Worm (Caenorhabditis elegans) whole organism, L1 larva: ENCODE data around the gene ttll-4.
A peak's percentile ranks its signal among the peaks of the same experiment; 100 is the strongest.

ENCODE experiments used
- C16A3.4 ChIP-seq: fragments of 150-350 bp; optimal IDR thresholded peaks from 2 replicates; lab custom pipeline; 2014; ENCODE audit warnings: missing biosample characterization, missing genetic modification characterization
- C34B4.2 ChIP-seq: sonication (generic microtip); optimal IDR thresholded peaks from 2 replicates; lab custom pipeline; 2017; ENCODE audit warnings: mild to moderate bottlenecking, missing genetic modification characterization, missing compliant biosample characterization
- F16B12.6 ChIP-seq: fragments of 150-350 bp; optimal IDR thresholded peaks from 2 replicates; lab custom pipeline; 2014; ENCODE audit warnings: missing biosample characterization, missing genetic modification characterization
- Y116A8C.19 ChIP-seq: sonication (generic microtip); optimal IDR thresholded peaks from 2 replicates; lab custom pipeline; 2016; ENCODE audit warnings: missing compliant biosample characterization, missing genetic modification characterization, borderline replicate concordance
- blmp-1 ChIP-seq: fragments of 150-350 bp; optimal IDR thresholded peaks from 2 replicates; lab custom pipeline; 2014; ENCODE audit warnings: missing biosample characterization, missing genetic modification characterization
- ceh-63 ChIP-seq: fragments of 200-800 bp; sonication (Bioruptor generic); optimal IDR thresholded peaks from 2 replicates; lab custom pipeline; 2018; ENCODE audit warnings: mild to moderate bottlenecking, missing genetic modification characterization, missing compliant biosample characterization
- ceh-82 ChIP-seq, 3 experiments: fragments of 150-350 bp in 1 of 3; sonication (generic microtip) in 2 of 3; optimal IDR thresholded peaks; 2 replicates each; lab custom pipeline; 2014 to 2017; ENCODE audit warnings: missing biosample characterization in 3 of 3, missing genetic modification characterization in 3 of 3
- dpl-1 ChIP-seq, 3 experiments: fragments of 150-350 bp in 2 of 3; sonication (generic microtip) in 1 of 3; optimal IDR thresholded peaks; 2 replicates each; lab custom pipeline; 2014 to 2017; ENCODE audit warnings: missing biosample characterization in 3 of 3, missing genetic modification characterization in 3 of 3, missing genetic modification reagents in 3 of 3
- dsc-1 ChIP-seq: sonication (generic microtip); optimal IDR thresholded peaks from 2 replicates; lab custom pipeline; 2016; ENCODE audit warnings: mild to moderate bottlenecking, missing genetic modification characterization, missing compliant biosample characterization
- efl-1 ChIP-seq, 4 experiments: fragments of 150-350 bp; optimal IDR thresholded peaks in 3 of 4; peaks in 1 of 4; 1 replicate in 1 of 4; 2 replicates in 3 of 4; lab custom pipeline; 2014; ENCODE audit warnings: missing biosample characterization in 2 of 4, missing genetic modification characterization in 2 of 4, missing genetic modification reagents in 2 of 4
- egl-27 ChIP-seq, 2 experiments: fragments of 150-350 bp in 1 of 2; sonication (generic microtip); optimal IDR thresholded peaks; 3 replicates each; lab custom pipeline; 2017 to 2018; ENCODE audit warnings: missing biosample characterization in 2 of 2, missing genetic modification characterization in 2 of 2, missing genetic modification reagents in 2 of 2
- elt-2 ChIP-seq: sonication (generic microtip); optimal IDR thresholded peaks from 2 replicates; lab custom pipeline; 2016; ENCODE audit warnings: missing genetic modification characterization, mild to moderate bottlenecking, inconsistent platforms, missing compliant biosample characterization, missing genetic modification reagents
- elt-3 ChIP-seq, 6 experiments: fragments of 150-350 bp in 1 of 6; sonication (generic microtip); optimal IDR thresholded peaks; 2 replicates each; lab custom pipeline; 2017 to 2018; ENCODE audit warnings: missing biosample characterization in 6 of 6, missing genetic modification characterization in 6 of 6, inconsistent platforms in 1 of 6
- ets-5 ChIP-seq: fragments of 200-800 bp; sonication (Bioruptor generic); IDR thresholded peaks from 2 replicates; pipeline ENCODE4 v1.3.6; 2022; ENCODE audit warnings: missing genetic modification characterization, missing compliant biosample characterization
- fkh-10 ChIP-seq: sonication (generic microtip); optimal IDR thresholded peaks from 2 replicates; lab custom pipeline; 2017; ENCODE audit warnings: missing biosample characterization, missing genetic modification reagents, missing genetic modification characterization
- fkh-8 ChIP-seq: sonication (generic microtip); optimal IDR thresholded peaks from 2 replicates; lab custom pipeline; 2016; ENCODE audit warnings: mild to moderate bottlenecking, missing genetic modification characterization, missing compliant biosample characterization
- fos-1 ChIP-seq: fragments of 150-350 bp; optimal IDR thresholded peaks from 2 replicates; lab custom pipeline; 2014; ENCODE audit warnings: missing biosample characterization, missing genetic modification characterization
- hlh-17 ChIP-seq: fragments of 200-800 bp; sonication (Bioruptor generic); optimal IDR thresholded peaks from 2 replicates; lab custom pipeline; 2018; ENCODE audit warnings: missing genetic modification characterization, mild to moderate bottlenecking, missing compliant biosample characterization, moderate library complexity, borderline replicate concordance
- hpl-2 ChIP-seq: fragments of 150-350 bp; optimal IDR thresholded peaks from 2 replicates; lab custom pipeline; 2014; ENCODE audit warnings: missing biosample characterization, missing genetic modification reagents, missing genetic modification characterization
- isw-1 ChIP-seq: fragments of 200-800 bp; sonication (Bioruptor generic); IDR thresholded peaks from 2 replicates; pipeline ENCODE4 v1.3.6; 2022; ENCODE audit warnings: missing genetic modification characterization, missing compliant biosample characterization
- lin-14 ChIP-seq: fragments of 200-800 bp; sonication (Bioruptor generic); optimal IDR thresholded peaks from 2 replicates; lab custom pipeline; 2018; ENCODE audit warnings: mild to moderate bottlenecking, missing genetic modification characterization, moderate library complexity, missing compliant biosample characterization
- lin-35 ChIP-seq, 2 experiments: fragments of 150-350 bp; optimal IDR thresholded peaks; 2 replicates each; lab custom pipeline; 2014; ENCODE audit warnings: missing biosample characterization in 2 of 2, missing genetic modification characterization in 2 of 2, missing genetic modification reagents in 2 of 2
- lir-3 ChIP-seq: sonication (generic microtip); optimal IDR thresholded peaks from 2 replicates; lab custom pipeline; 2016; ENCODE audit warnings: mild to moderate bottlenecking, missing genetic modification characterization, moderate library complexity, missing compliant biosample characterization; ENCODE audit not compliant: poor library complexity
- lsy-2 ChIP-seq, 2 experiments: fragments of 150-350 bp; optimal IDR thresholded peaks; 2 replicates each; lab custom pipeline; 2014; ENCODE audit warnings: missing biosample characterization in 2 of 2, missing genetic modification characterization in 2 of 2
- mab-9 ChIP-seq: fragments of 200-800 bp; sonication (Bioruptor generic); IDR thresholded peaks from 2 replicates; pipeline ENCODE4 v1.3.6; 2022; ENCODE audit warnings: missing genetic modification reagents, missing genetic modification characterization, missing compliant biosample characterization
- mef-2 ChIP-seq: fragments of 150-350 bp; optimal IDR thresholded peaks from 2 replicates; lab custom pipeline; 2014; ENCODE audit warnings: missing biosample characterization, missing genetic modification characterization
- mep-1 ChIP-seq: fragments of 150-350 bp; optimal IDR thresholded peaks from 2 replicates; lab custom pipeline; 2014; ENCODE audit warnings: missing biosample characterization, missing genetic modification characterization
- nhr-11 ChIP-seq: fragments of 150-350 bp; optimal IDR thresholded peaks from 2 replicates; lab custom pipeline; 2014; ENCODE audit warnings: missing biosample characterization, missing genetic modification characterization
- nhr-19 ChIP-seq: fragments of 200-800 bp; sonication (Bioruptor generic); conservative IDR thresholded peaks from 2 replicates; pipeline ENCODE4 v1.3.6; 2022; ENCODE audit warnings: missing genetic modification characterization, missing compliant biosample characterization
- nhr-71 ChIP-seq: sonication (generic microtip); optimal IDR thresholded peaks from 2 replicates; lab custom pipeline; 2016; ENCODE audit warnings: mild to moderate bottlenecking, missing genetic modification characterization, moderate library complexity, missing compliant biosample characterization
- nhr-77 ChIP-seq: fragments of 150-350 bp; optimal IDR thresholded peaks from 2 replicates; lab custom pipeline; 2014; ENCODE audit warnings: missing biosample characterization, missing genetic modification characterization
- pax-3 ChIP-seq: fragments of 200-800 bp; sonication (Bioruptor generic); optimal IDR thresholded peaks from 2 replicates; lab custom pipeline; 2018; ENCODE audit warnings: mild to moderate bottlenecking, missing genetic modification characterization, moderate library complexity, missing compliant biosample characterization
- rnt-1 ChIP-seq: sonication (generic microtip); optimal IDR thresholded peaks from 2 replicates; lab custom pipeline; 2016; ENCODE audit warnings: mild to moderate bottlenecking, missing genetic modification characterization, moderate library complexity, missing compliant biosample characterization
- snu-23 ChIP-seq: sonication (generic microtip); optimal IDR thresholded peaks from 2 replicates; lab custom pipeline; 2016; ENCODE audit warnings: missing genetic modification characterization, missing compliant biosample characterization
- swsn-7 ChIP-seq: sonication (generic microtip); optimal IDR thresholded peaks from 2 replicates; lab custom pipeline; 2016; ENCODE audit warnings: missing genetic modification characterization, missing compliant biosample characterization
- tbx-2 ChIP-seq: sonication (generic microtip); optimal IDR thresholded peaks from 2 replicates; lab custom pipeline; 2016; ENCODE audit warnings: missing genetic modification characterization, missing compliant biosample characterization
- zip-4 ChIP-seq: fragments of 200-800 bp; sonication (Bioruptor generic); optimal IDR thresholded peaks from 2 replicates; lab custom pipeline; 2018; ENCODE audit warnings: mild to moderate bottlenecking, missing genetic modification characterization, moderate library complexity, missing compliant biosample characterization
- ztf-11 ChIP-seq, 2 experiments: sonication (generic microtip); optimal IDR thresholded peaks; 2 replicates each; lab custom pipeline; 2016 to 2017; ENCODE audit warnings: missing genetic modification characterization in 2 of 2, missing biosample characterization in 1 of 2, missing compliant biosample characterization in 1 of 2
- ztf-4 ChIP-seq: fragments of 150-350 bp; optimal IDR thresholded peaks from 2 replicates; lab custom pipeline; 2014; ENCODE audit warnings: missing biosample characterization, missing genetic modification characterization

Gene ttll-4

DNA sequence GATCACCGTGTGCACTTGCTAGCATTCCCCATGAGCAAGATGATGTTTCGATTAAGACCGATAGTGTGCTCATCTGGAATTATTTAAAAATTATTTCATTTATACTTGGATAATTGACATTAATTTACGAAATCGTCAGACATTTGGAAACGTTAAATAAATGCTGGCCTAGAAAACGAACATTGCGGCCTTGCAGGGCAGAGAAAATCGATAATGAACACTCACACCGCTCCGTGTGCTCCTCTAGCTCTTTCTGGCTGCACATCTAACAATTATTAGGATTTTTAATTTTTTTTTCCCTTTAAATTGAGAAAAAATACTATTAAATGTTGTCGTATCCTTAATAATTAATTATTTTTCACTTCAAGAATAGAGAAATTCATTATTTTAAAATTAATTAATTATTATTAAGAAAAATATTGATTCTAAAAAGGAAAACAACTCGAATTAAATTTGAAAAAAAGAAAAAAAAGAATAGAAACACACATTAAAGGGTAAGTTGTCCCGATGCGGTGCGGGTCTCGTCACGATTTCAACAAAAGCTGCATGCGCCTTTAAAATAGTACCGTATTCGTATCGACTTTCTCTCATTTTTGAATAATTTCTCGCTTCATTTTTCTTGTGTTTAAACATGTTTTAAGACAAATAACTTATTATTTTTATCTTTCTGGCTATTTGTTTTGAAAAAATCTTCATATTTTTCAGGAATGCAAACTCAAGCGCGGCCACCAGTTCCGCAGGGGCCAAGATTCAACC lies 3.7 kb upstream of the ttll-4 start, which contains the start of the genes gtf-2H3 and ham-3:
TSS of gene gtf-2H3 (minus strand) at position 73 of the 756 bp plus-strand sequence.
TSS of gene ham-3 (plus strand) at position 706 of the 756 bp plus-strand sequence.
- peak; percentile 13 to 28 for TF ChIP-seq efl-1 (optimal IDR thresholded peaks at IDR 0.05; lab: Kevin White, UChicago)
- TF ChIP-seq efl-1 (GFP tag; optimal IDR thresholded peaks at IDR 0.05 in 1 of 2; lab: Kevin White, UChicago) = peak; percentile 3 to 35
- TF ChIP-seq ceh-63 = no peak
- peak; percentile 32 for TF ChIP-seq lir-3 (tag; lab: Kevin White, UChicago)
- TF ChIP-seq ceh-82 (tag; optimal IDR thresholded peaks at IDR 0.05; lab: Kevin White, UChicago) = peak in 1 of 3 experiments; percentile 15
- peak; percentile 6 for TF ChIP-seq dsc-1 (tag; lab: Kevin White, UChicago)
- TF ChIP-seq ztf-11 (tag; optimal IDR thresholded peaks at IDR 0.05; lab: Kevin White, UChicago) = peak in 1 of 2 experiments; percentile 6
- no peak for TF ChIP-seq swsn-7
- no peak for TF ChIP-seq lin-35 (GFP tag; optimal IDR thresholded peaks at IDR 0.05; lab: Kevin White, UChicago)
- TF ChIP-seq lsy-2 (tag; optimal IDR thresholded peaks at IDR 0.05; lab: Kevin White, UChicago) = peak in 1 of 2 experiments; percentile 28
- no peak for TF ChIP-seq nhr-11
- peak; percentile 59 for TF ChIP-seq lin-14 (GFP tag; lab: Kevin White, UChicago)
- peak; percentile 15 for TF ChIP-seq F16B12.6 (tag; lab: Kevin White, UChicago)
- TF ChIP-seq rnt-1 (tag; lab: Kevin White, UChicago) = peak; percentile 19
- TF ChIP-seq mep-1 (tag; lab: Kevin White, UChicago) = peak; percentile 2
- TF ChIP-seq, all 84 proteins: peak for 10

DNA sequence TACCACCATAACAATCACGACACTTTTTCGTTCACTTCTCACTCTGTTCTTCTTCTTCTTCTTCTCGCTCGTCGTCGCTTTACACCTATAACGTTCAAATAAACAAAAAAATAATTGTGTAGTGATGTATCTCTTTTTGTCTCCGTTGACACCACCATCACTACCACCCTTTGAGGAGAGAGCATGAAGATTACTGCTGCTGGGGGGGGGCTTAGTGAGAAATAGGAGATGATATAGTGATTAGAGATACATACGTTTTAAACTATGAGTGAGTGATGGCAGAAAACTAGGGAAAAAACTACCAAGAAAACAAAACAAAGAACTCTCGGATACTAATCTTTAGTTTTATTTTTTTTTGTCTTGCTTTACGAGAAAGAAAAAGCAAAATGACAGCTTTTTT lies 2.4 kb downstream of the ttll-4 start:
- TF ChIP-seq egl-27 (tag; optimal IDR thresholded peaks at IDR 0.05; lab: Kevin White, UChicago) (no peak), elt-2 (tag; lab: Kevin White, UChicago) (no peak), lsy-2 (tag; optimal IDR thresholded peaks at IDR 0.05; lab: Kevin White, UChicago) (peak; percentile 15 to 46), ceh-63 (no peak), snu-23 (peak; percentile 33), blmp-1 (tag; lab: Kevin White, UChicago) (no peak), ets-5 (GFP tag; lab: Robert Waterston, UW) (no peak), rnt-1 (tag; lab: Kevin White, UChicago) (peak; percentile 33), lin-35 (GFP tag; optimal IDR thresholded peaks at IDR 0.05; lab: Kevin White, UChicago) (no peak), zip-4 (no peak), mef-2 (tag; lab: Kevin White, UChicago) (no peak), mep-1 (tag; lab: Kevin White, UChicago) (no peak), C16A3.4 (no peak), nhr-19 (GFP tag; lab: Robert Waterston, UW) (0 out of 2 replicates have a peak, but pooled peaks have one; percentile 6), hlh-17 (no peak), nhr-71 (tag; lab: Kevin White, UChicago) (peak; percentile 42), lin-14 (GFP tag; lab: Kevin White, UChicago) (peak; percentile 75), ztf-4 (tag; lab: Kevin White, UChicago) (no peak)
- TF ChIP-seq, all 84 proteins: peak for 6

DNA sequence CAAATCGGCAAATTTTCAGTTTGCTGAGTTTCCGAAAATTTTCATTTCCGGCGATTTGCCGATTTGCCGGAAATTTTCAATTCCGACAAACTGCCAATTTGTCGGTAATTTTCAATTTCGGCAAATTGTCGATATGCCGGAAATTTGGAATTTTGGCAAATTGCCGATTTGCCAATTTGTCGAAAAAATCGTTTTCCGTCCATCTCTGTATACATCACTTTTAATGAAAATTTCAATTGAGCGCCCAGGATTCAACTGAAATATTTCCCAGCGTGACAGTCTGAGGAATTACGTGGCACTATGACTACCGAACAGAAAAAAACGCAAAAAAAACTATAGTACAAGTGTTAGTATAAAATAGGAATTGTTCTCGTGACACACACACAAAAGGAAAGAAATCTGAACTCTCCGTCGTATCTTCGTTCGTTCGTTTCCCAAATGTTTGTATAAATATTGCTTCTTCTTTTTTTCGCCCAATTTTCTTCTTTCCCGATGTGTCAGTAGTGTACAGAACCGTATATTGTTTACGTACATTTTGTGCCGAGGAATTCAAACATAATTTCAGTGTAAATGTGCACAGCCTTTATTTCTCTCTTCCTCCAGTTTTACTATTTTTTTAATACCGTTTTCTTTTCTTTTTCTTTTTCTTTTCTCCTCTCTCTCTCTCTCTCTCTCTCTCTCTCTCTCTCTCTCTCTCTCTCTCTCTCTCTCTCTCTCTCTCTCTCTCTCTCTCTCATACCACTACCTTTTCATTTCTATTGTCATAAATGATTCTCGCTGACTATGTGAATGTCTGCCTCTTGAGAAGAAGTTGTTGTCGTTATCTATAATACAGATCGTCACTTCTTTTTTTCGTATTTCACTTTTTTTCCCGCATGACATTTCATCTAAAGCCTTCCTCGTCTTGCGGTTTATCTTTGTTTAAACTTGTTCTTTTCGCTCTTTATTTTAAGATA lies 8.8 kb downstream of the ttll-4 start:
- TF ChIP-seq snu-23 (no peak), nhr-71 (tag; lab: Kevin White, UChicago) (no peak), mep-1 (tag; lab: Kevin White, UChicago) (peak; percentile 20), mab-9 (GFP tag; lab: Robert Waterston, UW) (no peak), F16B12.6 (tag; lab: Kevin White, UChicago) (no peak), hpl-2 (GFP tag; lab: Kevin White, UChicago) (no peak), fkh-10 (no peak), swsn-7 (no peak), tbx-2 (no peak), pax-3 (tag; lab: Kevin White, UChicago) (peak; percentile 20), dpl-1 (GFP tag; optimal IDR thresholded peaks at IDR 0.05; lab: Kevin White, UChicago) (no peak), isw-1 (GFP tag; lab: Robert Waterston, UW) (no peak), elt-2 (tag; lab: Kevin White, UChicago) (peak; percentile 57), fkh-8 (tag; lab: Kevin White, UChicago) (no peak), elt-3 (tag; optimal IDR thresholded peaks at IDR 0.05; lab: Kevin White, UChicago) (peak in 2 of 6 experiments; percentile 13 to 37), Y116A8C.19 (tag; lab: Kevin White, UChicago) (no peak), efl-1 (optimal IDR thresholded peaks at IDR 0.05; lab: Kevin White, UChicago) (peak; percentile 34 to 35), efl-1 (GFP tag; optimal IDR thresholded peaks at IDR 0.05 in 1 of 2; lab: Kevin White, UChicago) (peak in 1 of 2 experiments; percentile 91), ztf-11 (tag; optimal IDR thresholded peaks at IDR 0.05; lab: Kevin White, UChicago) (no peak), ceh-82 (tag; optimal IDR thresholded peaks at IDR 0.05; lab: Kevin White, UChicago) (no peak), nhr-77 (no peak), C34B4.2 (tag; lab: Kevin White, UChicago) (no peak), fos-1 (tag; lab: Kevin White, UChicago) (no peak), nhr-11 (no peak), lin-14 (GFP tag; lab: Kevin White, UChicago) (peak; percentile 65), lin-35 (GFP tag; optimal IDR thresholded peaks at IDR 0.05; lab: Kevin White, UChicago) (peak in 1 of 2 experiments; percentile 60)
